Fruit fly (Drosophila melanogaster) whole organism, embryonic: ENCODE results near the gene Hsp70Ba.

Experiments used
- Ada2b ChIP-seq: fragments of 200-800 bp; sonication (Bioruptor generic); IDR thresholded peaks from 2 replicates; pipeline ENCODE4 v1.3.6; 2022; ENCODE audit warnings: missing biosample characterization, missing genetic modification characterization
- Asciz ChIP-seq: fragments of 200-800 bp; sonication (Bioruptor generic); optimal IDR thresholded peaks from 2 replicates; lab custom pipeline; 2017; ENCODE audit warnings: missing biosample characterization, mild to moderate bottlenecking, missing genetic modification characterization, missing genetic modification reagents
- B-H2 ChIP-seq: fragments of 200-800 bp; sonication (Bioruptor generic); optimal IDR thresholded peaks from 2 replicates; lab custom pipeline; 2018; ENCODE audit warnings: missing biosample characterization, mild to moderate bottlenecking, missing genetic modification characterization
- CG11247 ChIP-seq: fragments of 200-800 bp; sonication (Bioruptor generic); IDR thresholded peaks from 2 replicates; pipeline ENCODE4 v1.3.6; 2022; ENCODE audit warnings: missing biosample characterization, missing genetic modification characterization
- CG11456 ChIP-seq: fragments of 200-800 bp; sonication (Bioruptor generic); IDR thresholded peaks from 3 replicates; pipeline ENCODE4 v1.3.6; 2022; ENCODE audit warnings: missing biosample characterization, missing genetic modification characterization
- CG12236 ChIP-seq: fragments of 200-800 bp; sonication (Bioruptor generic); optimal IDR thresholded peaks from 2 replicates; lab custom pipeline; 2016; ENCODE audit warnings: missing biosample characterization, missing genetic modification characterization
- CG12942 ChIP-seq: fragments of 200-800 bp; sonication (Bioruptor generic); optimal IDR thresholded peaks from 3 replicates; lab custom pipeline; 2016; ENCODE audit warnings: missing biosample characterization, missing genetic modification characterization
- CG13123 ChIP-seq: fragments of 200-800 bp; sonication (Bioruptor generic); optimal IDR thresholded peaks from 2 replicates; lab custom pipeline; 2016; ENCODE audit warnings: missing biosample characterization, missing genetic modification characterization
- CG13424 ChIP-seq: fragments of 200-800 bp; sonication (Bioruptor generic); optimal IDR thresholded peaks from 2 replicates; lab custom pipeline; 2019; ENCODE audit warnings: missing biosample characterization, mild to moderate bottlenecking, missing genetic modification characterization, moderate library complexity
- CG14014 ChIP-seq: fragments of 200-800 bp; sonication (Bioruptor generic); IDR thresholded peaks from 2 replicates; pipeline ENCODE4 v1.3.6; 2022; ENCODE audit warnings: missing biosample characterization, missing genetic modification characterization
- CG14441 ChIP-seq: fragments of 200-800 bp; sonication (Bioruptor generic); IDR thresholded peaks from 2 replicates; pipeline ENCODE4 v1.3.6; 2022; ENCODE audit warnings: missing biosample characterization, missing genetic modification characterization
- CG14710 ChIP-seq: fragments of 200-800 bp; sonication (Bioruptor generic); optimal IDR thresholded peaks from 3 replicates; lab custom pipeline; 2019; ENCODE audit warnings: missing biosample characterization, mild to moderate bottlenecking, missing genetic modification characterization, moderate library complexity
- CG15514 ChIP-seq: fragments of 200-800 bp; sonication (Bioruptor generic); optimal IDR thresholded peaks from 3 replicates; lab custom pipeline; 2017; ENCODE audit warnings: missing biosample characterization, missing genetic modification characterization, mild to moderate bottlenecking, moderate library complexity, missing genetic modification reagents
- CG16815 ChIP-seq: fragments of 200-800 bp; sonication (Bioruptor generic); optimal IDR thresholded peaks from 3 replicates; lab custom pipeline; 2017; ENCODE audit warnings: missing biosample characterization, mild to moderate bottlenecking, missing genetic modification characterization
- CG3163 ChIP-seq: fragments of 200-800 bp; sonication (Bioruptor generic); optimal IDR thresholded peaks from 3 replicates; lab custom pipeline; 2016; ENCODE audit warnings: missing biosample characterization, missing genetic modification characterization
- CG32532 ChIP-seq: fragments of 200-800 bp; sonication (Bioruptor generic); IDR thresholded peaks from 2 replicates; pipeline ENCODE4 v1.3.6; 2022; ENCODE audit warnings: missing biosample characterization, missing genetic modification characterization
- CG33213 ChIP-seq: fragments of 200-800 bp; sonication (Bioruptor generic); optimal IDR thresholded peaks from 3 replicates; lab custom pipeline; 2016; ENCODE audit warnings: missing biosample characterization, missing genetic modification characterization
- CG33557 ChIP-seq: fragments of 200-800 bp; sonication (Bioruptor generic); optimal IDR thresholded peaks from 2 replicates; lab custom pipeline; 2019; ENCODE audit warnings: missing biosample characterization, mild to moderate bottlenecking, missing genetic modification characterization, moderate library complexity
- CG42726 ChIP-seq: fragments of 200-800 bp; sonication (Bioruptor generic); IDR thresholded peaks from 2 replicates; pipeline ENCODE4 v1.3.6; 2022; ENCODE audit warnings: missing biosample characterization, missing genetic modification characterization; ENCODE audit not compliant: partially characterized antibody
- CG4328 ChIP-seq: fragments of 200-800 bp; sonication (Bioruptor generic); optimal IDR thresholded peaks from 3 replicates; lab custom pipeline; 2017; ENCODE audit warnings: missing biosample characterization, missing genetic modification reagents, missing genetic modification characterization
- CG9609 ChIP-seq: fragments of 200-800 bp; sonication (Bioruptor generic); optimal IDR thresholded peaks from 3 replicates; lab custom pipeline; 2016; ENCODE audit warnings: missing biosample characterization, missing genetic modification characterization
- CkIIα-i1 ChIP-seq: fragments of 200-800 bp; sonication (Bioruptor generic); IDR thresholded peaks from 2 replicates; pipeline ENCODE4 v1.3.6; 2022; ENCODE audit warnings: missing biosample characterization, missing genetic modification characterization
- Doc2 ChIP-seq: fragments of 200-800 bp; sonication (Bioruptor generic); IDR thresholded peaks from 2 replicates; pipeline ENCODE4 v1.3.6; 2022; ENCODE audit warnings: missing biosample characterization, missing genetic modification characterization
- HHEX ChIP-seq: fragments of 200-800 bp; sonication (Bioruptor generic); optimal IDR thresholded peaks from 3 replicates; lab custom pipeline; 2017; ENCODE audit warnings: missing biosample characterization, mild to moderate bottlenecking, missing genetic modification characterization, missing genetic modification reagents
- Hmr ChIP-seq: fragments of 200-800 bp; sonication (Bioruptor generic); optimal IDR thresholded peaks from 3 replicates; lab custom pipeline; 2017; ENCODE audit warnings: mild to moderate bottlenecking, missing biosample characterization, missing genetic modification reagents, missing genetic modification characterization
- Hr3 ChIP-seq: fragments of 200-800 bp; sonication (Bioruptor generic); optimal IDR thresholded peaks from 3 replicates; lab custom pipeline; 2016; ENCODE audit warnings: missing biosample characterization, missing genetic modification characterization
- Optix ChIP-seq: fragments of 200-800 bp; sonication (Bioruptor generic); IDR thresholded peaks from 3 replicates; pipeline ENCODE4 v1.3.6; 2022; ENCODE audit warnings: missing biosample characterization, missing genetic modification characterization
- Ravus ChIP-seq: fragments of 200-800 bp; sonication (Bioruptor generic); IDR thresholded peaks from 2 replicates; pipeline ENCODE4 v1.3.6; 2022; ENCODE audit warnings: missing biosample characterization, missing genetic modification characterization
- Sry-β ChIP-seq: fragments of 200-800 bp; sonication (Bioruptor generic); optimal IDR thresholded peaks from 2 replicates; lab custom pipeline; 2018; ENCODE audit warnings: missing biosample characterization, mild to moderate bottlenecking, missing genetic modification characterization, moderate library complexity
- Sry-δ ChIP-seq: fragments of 200-800 bp; sonication (Bioruptor generic); optimal IDR thresholded peaks from 2 replicates; lab custom pipeline; 2016; ENCODE audit warnings: missing biosample characterization, missing genetic modification characterization
- Tbp ChIP-seq: fragments of >200 bp; optimal IDR thresholded peaks from 2 replicates; lab custom pipeline; 2018; ENCODE audit warnings: missing biosample characterization, missing genetic modification characterization
- ato ChIP-seq: fragments of 200-800 bp; sonication (Bioruptor generic); IDR thresholded peaks from 2 replicates; pipeline ENCODE4 v1.3.6; 2022; ENCODE audit warnings: missing biosample characterization, missing genetic modification characterization; ENCODE audit not compliant: partially characterized antibody
- bab2 ChIP-seq: fragments of 200-800 bp; sonication (Bioruptor generic); optimal IDR thresholded peaks from 2 replicates; lab custom pipeline; 2016; ENCODE audit warnings: missing biosample characterization, missing genetic modification characterization
- dpn ChIP-seq, 2 experiments: fragments of 200-800 bp; sonication (Bioruptor generic); optimal IDR thresholded peaks; 3 replicates each; lab custom pipeline; 2016; ENCODE audit warnings: missing biosample characterization in 2 of 2, missing genetic modification characterization in 2 of 2
- dysf ChIP-seq: fragments of 200-800 bp; sonication (Bioruptor generic); IDR thresholded peaks from 3 replicates; pipeline ENCODE4 v1.3.6; 2022; ENCODE audit warnings: missing biosample characterization, missing genetic modification characterization
- fd3F ChIP-seq: fragments of 200-800 bp; sonication (Bioruptor generic); optimal IDR thresholded peaks from 2 replicates; lab custom pipeline; 2018; ENCODE audit warnings: missing biosample characterization, mild to moderate bottlenecking, missing genetic modification characterization, moderate library complexity
- ham ChIP-seq: fragments of 200-800 bp; sonication (Bioruptor generic); IDR thresholded peaks from 2 replicates; pipeline ENCODE4 v1.3.6; 2022; ENCODE audit warnings: missing biosample characterization, missing genetic modification characterization
- ind ChIP-seq: fragments of 200-800 bp; sonication (Bioruptor generic); optimal IDR thresholded peaks from 3 replicates; lab custom pipeline; 2016; ENCODE audit warnings: missing biosample characterization, missing genetic modification characterization
- insv ChIP-seq, 2 experiments: fragments of 200-800 bp; sonication (Bioruptor generic); optimal IDR thresholded peaks; 3 replicates each; lab custom pipeline; 2016 to 2018; ENCODE audit warnings: missing biosample characterization in 2 of 2, missing genetic modification characterization in 2 of 2
- klu ChIP-seq: fragments of 200-800 bp; sonication (Bioruptor generic); IDR thresholded peaks from 2 replicates; pipeline ENCODE4 v1.3.6; 2022; ENCODE audit warnings: missing biosample characterization, missing genetic modification characterization
- lbe ChIP-seq: fragments of 200-800 bp; sonication (Bioruptor generic); optimal IDR thresholded peaks from 2 replicates; lab custom pipeline; 2016; ENCODE audit warnings: missing biosample characterization, mild to moderate bottlenecking, missing genetic modification characterization
- mld ChIP-seq: fragments of 200-800 bp; sonication (Bioruptor generic); IDR thresholded peaks from 3 replicates; pipeline ENCODE4 v1.3.6; 2022; ENCODE audit warnings: missing biosample characterization, missing genetic modification characterization; ENCODE audit not compliant: partially characterized antibody
- pum ChIP-seq: fragments of 200-800 bp; sonication (Bioruptor generic); optimal IDR thresholded peaks from 2 replicates; lab custom pipeline; 2016; ENCODE audit warnings: missing biosample characterization, missing genetic modification characterization
- repo ChIP-seq: fragments of 200-800 bp; sonication (Bioruptor generic); optimal IDR thresholded peaks from 2 replicates; lab custom pipeline; 2016; ENCODE audit warnings: missing biosample characterization, missing genetic modification characterization
- salm ChIP-seq: fragments of 200-800 bp; sonication (Bioruptor generic); optimal IDR thresholded peaks from 2 replicates; lab custom pipeline; 2018; ENCODE audit warnings: missing biosample characterization, mild to moderate bottlenecking, missing genetic modification characterization
- sens-2 ChIP-seq: fragments of 200-800 bp; sonication (Bioruptor generic); IDR thresholded peaks from 2 replicates; pipeline ENCODE4 v1.3.6; 2022; ENCODE audit warnings: missing biosample characterization, missing genetic modification characterization
- shn ChIP-seq: fragments of 200-800 bp; sonication (Bioruptor generic); optimal IDR thresholded peaks from 3 replicates; lab custom pipeline; 2016; ENCODE audit warnings: missing biosample characterization, missing genetic modification characterization
- sna ChIP-seq: fragments of 200-800 bp; sonication (Bioruptor generic); IDR thresholded peaks from 2 replicates; pipeline ENCODE4 v1.3.6; 2022; ENCODE audit warnings: missing biosample characterization, missing genetic modification characterization; ENCODE audit not compliant: partially characterized antibody
- tll ChIP-seq, 2 experiments: fragments of 200-800 bp in 1 of 2; fragments of >200 bp in 1 of 2; sonication (Bioruptor generic) in 1 of 2; optimal IDR thresholded peaks; 2 replicates each; lab custom pipeline; 2017 to 2019; ENCODE audit warnings: missing biosample characterization in 2 of 2, missing genetic modification characterization in 2 of 2, mild to moderate bottlenecking in 1 of 2, moderate library complexity in 1 of 2
- tx ChIP-seq: fragments of 200-800 bp; sonication (Bioruptor generic); optimal IDR thresholded peaks from 2 replicates; lab custom pipeline; 2016; ENCODE audit warnings: missing biosample characterization, missing genetic modification characterization
- yki ChIP-seq: fragments of >200 bp; optimal IDR thresholded peaks from 3 replicates; lab custom pipeline; 2018

Hsp70Ba gene

dm6 chr3R:12456370-12456940, 11.1 kb downstream of the Hsp70Ba start, which contains the start of gene trus (continued):
- no peak for TF ChIP-seq tll (GFP tag; optimal IDR thresholded peaks at IDR 0.05; lab: Kevin White, UChicago)
- no peak for TF ChIP-seq CG33213 (GFP tag; lab: Kevin White, UChicago)
- TF ChIP-seq B-H2 (GFP tag; lab: Kevin White, UChicago): peak; percentile 11
- TF ChIP-seq CG15514 (GFP tag; lab: Kevin White, UChicago): peak; percentile 46
- no peak for TF ChIP-seq Sry-β
- peak; percentile 89 for TF ChIP-seq ato (GFP tag; lab: Robert Waterston, UW)
- no peak for TF ChIP-seq tx
- TF ChIP-seq salm (tag; lab: Kevin White, UChicago): no peak
- TF ChIP-seq Ada2b (GFP tag; lab: Robert Waterston, UW): no peak
- no peak for TF ChIP-seq CG13424 (tag; lab: Kevin White, UChicago)
- no peak for TF ChIP-seq dysf (GFP tag; lab: Robert Waterston, UW)
- peak; percentile 89 for TF ChIP-seq Sry-δ
- no peak for TF ChIP-seq pum (GFP tag; lab: Kevin White, UChicago)
- TF ChIP-seq CG14710 (tag; lab: Kevin White, UChicago): peak; percentile 32
- no peak for TF ChIP-seq bab2 (GFP tag; lab: Kevin White, UChicago)
- TF ChIP-seq shn (GFP tag; lab: Kevin White, UChicago): no peak
- TF ChIP-seq Hmr (GFP tag; lab: Kevin White, UChicago): no peak
- no peak for TF ChIP-seq CG14014 (GFP tag; lab: Robert Waterston, UW)
- no peak for TF ChIP-seq insv (GFP tag; optimal IDR thresholded peaks at IDR 0.05; lab: Kevin White, UChicago)
- no peak for TF ChIP-seq dpn (GFP tag; optimal IDR thresholded peaks at IDR 0.05; lab: Kevin White, UChicago)
- no peak for TF ChIP-seq CG11247 (GFP tag; lab: Robert Waterston, UW)
- TF ChIP-seq Asciz (GFP tag; lab: Kevin White, UChicago): no peak
- no peak for TF ChIP-seq Doc2 (GFP tag; lab: Robert Waterston, UW)
- TF ChIP-seq CG13123 (GFP tag; lab: Kevin White, UChicago): no peak
- TF ChIP-seq lbe: no peak
- TF ChIP-seq ind (GFP tag; lab: Kevin White, UChicago): no peak
- TF ChIP-seq CG42726 (GFP tag; lab: Robert Waterston, UW): peak; percentile 46; the same call in 1 of the 2 replicates
- TF ChIP-seq klu: no peak
- no peak for TF ChIP-seq CG3163 (GFP tag; lab: Kevin White, UChicago)
- TF ChIP-seq mld (GFP tag; lab: Robert Waterston, UW): 0 out of 3 replicates have a peak, but pooled peaks have one; percentile 52
- no peak for TF ChIP-seq CG11456 (GFP tag; lab: Robert Waterston, UW)
- no peak for TF ChIP-seq sens-2
- no peak for TF ChIP-seq Hr3 (GFP tag; lab: Kevin White, UChicago)
- TF ChIP-seq CG12942 (GFP tag; lab: Kevin White, UChicago): no peak
- no peak for TF ChIP-seq CG33557
- no peak for TF ChIP-seq CG16815
- TF ChIP-seq CG32532 (GFP tag; lab: Robert Waterston, UW): no peak
- no peak for TF ChIP-seq CG14441 (GFP tag; lab: Robert Waterston, UW)
- TF ChIP-seq Tbp (GFP tag; lab: Kevin White, UChicago): no peak
- peak; percentile 77 for TF ChIP-seq sna (GFP tag; lab: Robert Waterston, UW)
- TF ChIP-seq CG12236 (GFP tag; lab: Kevin White, UChicago): no peak
- no peak for TF ChIP-seq CG9609 (GFP tag; lab: Kevin White, UChicago)
- no peak for TF ChIP-seq yki
- TF ChIP-seq HHEX (GFP tag; lab: Kevin White, UChicago): no peak
- TF ChIP-seq ham (GFP tag; lab: Robert Waterston, UW): no peak
- TF ChIP-seq Optix (GFP tag; lab: Robert Waterston, UW): no peak
- no peak for TF ChIP-seq repo (GFP tag; lab: Kevin White, UChicago)
- no peak for TF ChIP-seq CG4328 (GFP tag; lab: Kevin White, UChicago)
- no peak for TF ChIP-seq CkIIα-i1 (GFP tag; lab: Robert Waterston, UW)
- no peak for TF ChIP-seq Ravus (GFP tag; lab: Robert Waterston, UW)
- TF ChIP-seq fd3F: no peak
